Fruit fly (Drosophila melanogaster): Measurements from ENCODE around the gene CG10413.

DNA sequence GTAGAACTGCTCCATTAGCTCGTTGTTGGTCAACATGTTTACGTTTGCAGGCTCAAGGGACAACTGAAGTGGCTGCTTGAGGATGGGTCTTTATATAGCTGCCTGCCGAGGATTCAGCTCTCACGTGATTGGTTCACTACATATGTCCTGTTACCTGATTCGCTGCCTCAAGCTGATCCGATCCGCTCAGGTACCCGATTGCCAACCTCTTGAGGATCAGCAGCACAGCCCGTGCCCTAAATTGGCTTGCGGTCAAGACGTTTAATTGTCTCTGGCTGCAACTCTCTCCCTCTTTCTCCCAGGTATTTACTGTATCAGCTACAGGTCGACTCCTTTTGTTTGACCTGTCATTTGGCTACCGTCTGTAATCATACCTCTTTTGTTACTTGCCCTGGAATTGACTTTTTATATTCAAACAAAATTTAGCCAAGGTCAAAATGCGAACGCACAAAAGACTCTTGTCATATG, 8.1 kb downstream of the CG10413 start, which contains the start of gene amos:
- TF ChIP-seq pan (optimal IDR thresholded peaks at IDR 0.05) (no peak), usp (GFP tag; optimal IDR thresholded peaks at IDR 0.05) (no peak), CG8478 (optimal IDR thresholded peaks at IDR 0.05) (no peak)
